Worm (Caenorhabditis elegans) whole organism, young adult: ENCODE measurements around the gene snr-6.
A peak's percentile ranks its signal among the peaks of the same experiment; 100 is the strongest.
"Not testable (repeated sequence)": the region's sequence is repeated elsewhere in the genome, so short reads cannot be mapped to it uniquely, and the experiment has no call there.

Source experiments
- B0336.3 ChIP-seq: fragments of 200-800 bp; sonication (Bioruptor generic); IDR thresholded peaks from 2 replicates; pipeline ENCODE4 v1.3.6; 2022; ENCODE audit warnings: missing genetic modification characterization, missing compliant biosample characterization
- C17E4.6 ChIP-seq: fragments of 200-800 bp; sonication (Bioruptor generic); IDR thresholded peaks from 2 replicates; pipeline ENCODE4 v1.3.6; 2022; ENCODE audit warnings: missing genetic modification reagents, missing genetic modification characterization, missing compliant biosample characterization
- F37B4.10 ChIP-seq: fragments of 200-800 bp; sonication (Bioruptor generic); IDR thresholded peaks from 2 replicates; pipeline ENCODE4 v1.3.6; 2022; ENCODE audit warnings: missing genetic modification characterization, missing compliant biosample characterization
- F57C9.4 ChIP-seq: sonication (generic microtip); optimal IDR thresholded peaks from 2 replicates; lab custom pipeline; 2017; ENCODE audit warnings: mild to moderate bottlenecking, missing genetic modification characterization, missing compliant biosample characterization
- Y67H2A.10 ChIP-seq: fragments of 200-800 bp; sonication (Bioruptor generic); conservative IDR thresholded peaks from 2 replicates; pipeline ENCODE4 v1.3.6; 2022; ENCODE audit warnings: missing genetic modification reagents, missing genetic modification characterization, missing compliant biosample characterization
- aptf-2 ChIP-seq: fragments of 200-800 bp; sonication (Bioruptor generic); conservative IDR thresholded peaks from 2 replicates; pipeline ENCODE4 v1.3.6; 2022; ENCODE audit warnings: missing genetic modification reagents, missing genetic modification characterization, missing compliant biosample characterization
- aptf-3 ChIP-seq: fragments of 200-800 bp; sonication (Bioruptor generic); IDR thresholded peaks from 2 replicates; pipeline ENCODE4 v1.3.6; 2022; ENCODE audit warnings: missing genetic modification characterization, missing compliant biosample characterization
- athp-1 ChIP-seq: sonication (generic microtip); optimal IDR thresholded peaks from 2 replicates; lab custom pipeline; 2017; ENCODE audit warnings: mild to moderate bottlenecking, missing genetic modification characterization, missing compliant biosample characterization
- attf-3 ChIP-seq: fragments of 200-800 bp; sonication (Bioruptor generic); conservative IDR thresholded peaks from 2 replicates; pipeline ENCODE4 v1.3.6; 2022; ENCODE audit warnings: missing genetic modification reagents, missing genetic modification characterization, missing compliant biosample characterization
- cebp-1 ChIP-seq, 2 experiments: fragments of 200-800 bp in 1 of 2; sonication (Bioruptor generic) in 1 of 2; sonication (generic microtip) in 1 of 2; IDR thresholded peaks in 1 of 2; optimal IDR thresholded peaks in 1 of 2; 2 replicates each; pipeline versions ENCODE4 v1.3.6 to Lab custom; 2017 to 2022; ENCODE audit warnings: missing compliant biosample characterization in 2 of 2, missing genetic modification characterization in 2 of 2, mild to moderate bottlenecking in 1 of 2, missing genetic modification reagents in 1 of 2, moderate library complexity in 1 of 2
- ceh-100 ChIP-seq: fragments of 200-800 bp; sonication (Bioruptor generic); IDR thresholded peaks from 2 replicates; pipeline ENCODE4 v1.3.6; 2022; ENCODE audit warnings: missing genetic modification reagents, missing genetic modification characterization, missing compliant biosample characterization
- ceh-27 ChIP-seq: fragments of 200-800 bp; sonication (Bioruptor generic); optimal IDR thresholded peaks from 2 replicates; lab custom pipeline; 2018; ENCODE audit warnings: mild to moderate bottlenecking, missing genetic modification characterization, moderate library complexity, missing compliant biosample characterization
- ceh-91 ChIP-seq: fragments of 200-800 bp; sonication (Bioruptor generic); IDR thresholded peaks from 2 replicates; pipeline ENCODE4 v1.3.6; 2022; ENCODE audit warnings: missing genetic modification reagents, missing genetic modification characterization, missing compliant biosample characterization
- die-1 ChIP-seq: sonication (generic microtip); optimal IDR thresholded peaks from 2 replicates; lab custom pipeline; 2016; ENCODE audit warnings: missing genotype, mild to moderate bottlenecking, missing genetic modification characterization, missing compliant biosample characterization
- efl-1 ChIP-seq: fragments of 150-350 bp; optimal IDR thresholded peaks from 2 replicates; lab custom pipeline; 2014; ENCODE audit warnings: missing biosample characterization, missing genetic modification reagents, missing genetic modification characterization
- hmg-1.2 ChIP-seq: fragments of 200-800 bp; sonication (Bioruptor generic); IDR thresholded peaks from 2 replicates; pipeline ENCODE4 v1.3.6; 2022; ENCODE audit warnings: missing genetic modification reagents, missing genetic modification characterization, missing compliant biosample characterization
- lin-54 ChIP-seq: fragments of 200-800 bp; sonication (Bioruptor generic); optimal IDR thresholded peaks from 2 replicates; lab custom pipeline; 2018; ENCODE audit warnings: mild to moderate bottlenecking, missing genetic modification characterization, missing compliant biosample characterization
- madf-6 ChIP-seq: fragments of 200-800 bp; sonication (Bioruptor generic); IDR thresholded peaks from 2 replicates; pipeline ENCODE4 v1.3.6; 2022; ENCODE audit warnings: missing genetic modification reagents, missing genetic modification characterization, missing compliant biosample characterization
- mel-28 ChIP-seq: sonication (generic microtip); optimal IDR thresholded peaks from 2 replicates; lab custom pipeline; 2016; ENCODE audit warnings: borderline replicate concordance, mild to moderate bottlenecking, missing genetic modification characterization, missing compliant biosample characterization
- mes-4 ChIP-seq: sonication (generic microtip); optimal IDR thresholded peaks from 2 replicates; lab custom pipeline; 2016; ENCODE audit warnings: missing genotype, missing genetic modification characterization, missing compliant biosample characterization
- mxl-1 ChIP-seq: sonication (generic microtip); optimal IDR thresholded peaks from 2 replicates; lab custom pipeline; 2016; ENCODE audit warnings: missing genetic modification characterization, missing compliant biosample characterization
- nfyb-1 ChIP-seq: fragments of 200-800 bp; sonication (Bioruptor generic); IDR thresholded peaks from 2 replicates; pipeline ENCODE4 v1.3.6; 2022; ENCODE audit warnings: missing genetic modification reagents, missing genetic modification characterization, missing compliant biosample characterization
- nhr-27 ChIP-seq: fragments of 200-800 bp; sonication (Bioruptor generic); optimal IDR thresholded peaks from 2 replicates; lab custom pipeline; 2018; ENCODE audit warnings: mild to moderate bottlenecking, missing genetic modification characterization, moderate library complexity, missing compliant biosample characterization
- pbrm-1 ChIP-seq: fragments of 200-800 bp; sonication (Bioruptor generic); IDR thresholded peaks from 2 replicates; pipeline ENCODE4 v1.3.6; 2022; ENCODE audit warnings: missing genetic modification reagents, missing genetic modification characterization, missing compliant biosample characterization
- rcor-1 ChIP-seq: fragments of 200-800 bp; sonication (Bioruptor generic); IDR thresholded peaks from 2 replicates; pipeline ENCODE4 v1.3.6; 2022; ENCODE audit warnings: missing genetic modification reagents, missing genetic modification characterization, missing compliant biosample characterization
- rec-8 ChIP-seq, 2 experiments: sonication (generic microtip); optimal IDR thresholded peaks; 2 replicates each; lab custom pipeline; 2016; ENCODE audit warnings: mild to moderate bottlenecking in 2 of 2, missing genetic modification characterization in 2 of 2, missing genetic modification reagents in 2 of 2, missing genotype in 2 of 2, missing biosample characterization in 1 of 2, missing compliant biosample characterization in 1 of 2, moderate library complexity in 1 of 2
- repo-1 ChIP-seq: sonication (generic microtip); optimal IDR thresholded peaks from 2 replicates; lab custom pipeline; 2017; ENCODE audit warnings: mild to moderate bottlenecking, missing genetic modification characterization, missing compliant biosample characterization
- rpc-1 ChIP-seq, 2 experiments: fragments of 150-350 bp in 1 of 2; sonication (generic microtip) in 1 of 2; optimal IDR thresholded peaks; 2 replicates each; lab custom pipeline; 2014 to 2018; ENCODE audit warnings: missing biosample characterization in 1 of 2, missing genetic modification characterization in 1 of 2, missing genetic modification reagents in 1 of 2, missing genotype in 1 of 2
- tbx-9 ChIP-seq: sonication (generic microtip); optimal IDR thresholded peaks from 2 replicates; lab custom pipeline; 2016; ENCODE audit warnings: borderline replicate concordance, missing genetic modification characterization, inconsistent platforms, missing compliant biosample characterization
- xnd-1 ChIP-seq: sonication (generic microtip); optimal IDR thresholded peaks from 2 replicates; lab custom pipeline; 2016; ENCODE audit warnings: missing genotype, missing genetic modification reagents, missing genetic modification characterization, missing compliant biosample characterization
- ztf-28 ChIP-seq: fragments of 200-800 bp; sonication (Bioruptor generic); IDR thresholded peaks from 2 replicates; pipeline ENCODE4 v1.3.6; 2022; ENCODE audit warnings: missing genetic modification reagents, missing genetic modification characterization, missing compliant biosample characterization
- ztf-6 ChIP-seq: fragments of 200-800 bp; sonication (Bioruptor generic); IDR thresholded peaks from 2 replicates; pipeline ENCODE4 v1.3.6; 2022; ENCODE audit warnings: missing genetic modification reagents, missing genetic modification characterization, missing compliant biosample characterization

snr-6 gene

DNA sequence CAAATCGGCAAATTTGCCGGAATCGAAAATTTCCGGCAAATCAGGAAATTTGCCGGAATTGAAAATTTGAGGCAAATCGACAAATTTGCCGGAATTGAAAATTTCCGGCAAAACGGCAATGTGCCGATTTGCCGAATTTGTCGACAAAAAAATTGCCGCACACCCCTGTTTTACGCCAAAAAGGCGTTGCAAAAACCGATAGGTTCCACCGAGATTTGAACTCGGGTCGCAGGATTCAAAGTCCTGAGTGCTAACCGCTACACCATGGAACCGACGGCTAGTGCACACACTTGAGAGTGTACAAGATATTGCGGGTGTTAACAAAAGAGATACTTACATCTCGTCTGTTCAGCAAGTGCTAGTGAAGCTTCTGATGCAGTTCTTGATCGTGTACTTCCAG lies 29.7 kb downstream of the snr-6 start (continued):
- 0 out of 2 replicates have a peak, but pooled peaks have one; percentile 9 for TF ChIP-seq attf-3 (GFP tag; lab: Robert Waterston, UW)
- TF ChIP-seq mel-28 = no peak
- 0 out of 2 replicates have a peak, but pooled peaks have one; percentile 25 for TF ChIP-seq C17E4.6 (GFP tag; lab: Robert Waterston, UW)
- TF ChIP-seq rec-8 (tag; optimal IDR thresholded peaks at IDR 0.05; lab: Kevin White, UChicago) = peak in 1 of 2 experiments; percentile 27
- TF ChIP-seq aptf-3 (GFP tag; lab: Robert Waterston, UW) = 0 out of 2 replicates have a peak, but pooled peaks have one; percentile 57
- peak; percentile 67 for TF ChIP-seq rpc-1 (optimal IDR thresholded peaks at IDR 0.05; lab: Kevin White, UChicago)
- peak; percentile 79 for TF ChIP-seq rpc-1 (tag; optimal IDR thresholded peaks at IDR 0.05; lab: Kevin White, UChicago)
- TF ChIP-seq lin-54 = peak; percentile 23
- no peak for TF ChIP-seq F57C9.4 (tag; lab: Kevin White, UChicago)
- peak; percentile 48 for TF ChIP-seq hmg-1.2
- TF ChIP-seq efl-1 (GFP tag; lab: Kevin White, UChicago) = no peak
- no peak for TF ChIP-seq Y67H2A.10 (GFP tag; lab: Robert Waterston, UW)
- no peak for TF ChIP-seq nhr-27 (tag; lab: Kevin White, UChicago)
- no peak for TF ChIP-seq ceh-27
- peak; percentile 11 for TF ChIP-seq repo-1 (tag; lab: Kevin White, UChicago)

DNA sequence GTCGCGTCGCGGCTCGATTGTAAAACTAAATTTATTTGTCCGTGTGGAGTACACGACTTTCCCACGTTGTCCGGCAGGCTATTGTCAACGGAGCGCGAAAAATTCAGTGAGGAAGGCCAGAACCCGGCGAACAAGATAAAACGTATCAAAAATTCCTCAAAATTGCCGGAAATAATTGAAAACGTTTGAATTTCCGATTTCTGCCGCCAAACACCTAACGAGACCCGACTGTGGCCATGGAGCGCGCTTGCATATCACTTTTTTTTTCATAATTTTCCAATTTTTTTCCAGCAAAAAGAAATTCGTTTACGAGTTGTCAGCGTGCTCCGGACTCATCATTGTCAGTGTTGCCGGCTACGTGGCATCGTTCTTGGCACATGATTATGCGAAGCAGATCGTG lies 31.0 kb downstream of the snr-6 start:
- 0 out of 2 replicates have a peak, but pooled peaks have one; percentile 46 for TF ChIP-seq ztf-28 (GFP tag; lab: Robert Waterston, UW)
- TF ChIP-seq madf-6 (GFP tag; lab: Robert Waterston, UW) = 0 out of 2 replicates have a peak, but pooled peaks have one; percentile 9
- TF ChIP-seq ceh-91 = no peak
- 0 out of 2 replicates have a peak, but pooled peaks have one; percentile 14 for TF ChIP-seq B0336.3
- 0 out of 2 replicates have a peak, but pooled peaks have one; percentile 34 for TF ChIP-seq nfyb-1

DNA sequence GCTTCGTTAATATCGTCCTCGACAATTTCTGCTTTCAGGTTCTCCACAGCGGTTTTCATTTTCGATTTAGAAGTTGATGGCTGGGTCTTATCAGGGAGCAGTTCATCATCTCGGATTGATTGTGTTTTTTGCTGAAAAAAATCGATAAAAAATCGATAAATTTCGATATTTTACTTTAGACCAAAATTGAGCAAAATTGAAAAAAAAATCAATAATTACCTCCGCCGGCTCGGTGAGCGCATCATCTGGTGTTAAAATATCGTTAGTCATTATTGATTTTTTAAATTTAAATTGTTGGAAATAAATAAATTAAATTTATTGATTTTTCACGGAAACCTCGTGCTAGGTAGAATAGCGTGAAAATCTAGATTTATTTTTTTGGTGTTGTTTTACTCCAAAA lies 34.3 kb downstream of the snr-6 start, which contains the start of gene Y49E10.10:
TSS of gene Y49E10.10 (plus strand) at position 381 of the 400 bp plus-strand sequence.
- no peak for TF ChIP-seq F37B4.10 (GFP tag; lab: Robert Waterston, UW)

DNA sequence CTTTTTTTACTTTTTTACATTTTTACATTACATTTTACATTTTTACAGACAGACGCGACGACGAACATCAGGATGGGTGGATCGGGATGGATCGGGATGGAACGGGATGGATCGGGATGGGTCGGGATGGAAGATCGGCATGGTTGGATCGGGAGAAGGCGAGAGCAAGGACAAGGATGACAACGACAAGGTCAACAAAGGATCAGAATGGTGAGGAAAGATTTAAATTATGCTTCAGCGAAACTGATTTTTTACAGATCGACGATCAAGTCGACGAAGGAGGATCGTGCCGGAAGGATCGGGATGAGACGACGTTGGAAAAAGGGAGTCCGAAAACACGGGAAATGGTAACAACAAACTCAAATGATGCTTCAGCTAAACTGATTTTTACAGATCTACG lies 41.3 kb downstream of the snr-6 start:
- TF ChIP-seq ztf-6 (GFP tag; lab: Robert Waterston, UW) (no peak), ceh-100 (GFP tag; lab: Robert Waterston, UW) (no peak), ceh-91 (no peak), mxl-1 (no peak), tbx-9 (tag; lab: Kevin White, UChicago) (no peak), rcor-1 (GFP tag; lab: Robert Waterston, UW) (no peak), mes-4 (no peak), die-1 (tag; lab: Kevin White, UChicago) (no peak), pbrm-1 (GFP tag; lab: Robert Waterston, UW) (no peak), cebp-1 (GFP tag; IDR thresholded peaks at IDR 0.05; lab: Robert Waterston, UW) (no peak), cebp-1 (tag; optimal IDR thresholded peaks at IDR 0.05; lab: Kevin White, UChicago) (no peak)

DNA sequence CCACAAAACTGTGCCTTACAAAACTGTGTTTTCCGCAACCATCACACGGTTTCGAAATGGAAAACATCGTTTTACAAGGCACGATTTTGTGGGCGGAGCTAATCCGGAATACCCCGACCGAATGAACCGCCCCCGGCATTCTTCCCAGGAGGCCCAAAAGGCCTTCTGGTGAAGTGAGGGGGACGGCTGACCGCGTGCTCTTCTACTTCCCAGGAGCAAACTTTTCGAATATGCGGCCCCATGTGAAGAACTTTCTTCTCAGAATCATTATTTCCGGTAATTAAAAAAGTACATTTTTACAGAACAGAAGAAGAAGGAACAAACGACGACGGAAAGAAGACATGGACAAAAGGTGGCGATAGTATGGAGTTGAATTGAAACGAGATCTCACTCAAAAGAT lies 42.1 kb downstream of the snr-6 start:
- peak; percentile 95 for TF ChIP-seq aptf-2 (GFP tag; lab: Robert Waterston, UW)

DNA sequence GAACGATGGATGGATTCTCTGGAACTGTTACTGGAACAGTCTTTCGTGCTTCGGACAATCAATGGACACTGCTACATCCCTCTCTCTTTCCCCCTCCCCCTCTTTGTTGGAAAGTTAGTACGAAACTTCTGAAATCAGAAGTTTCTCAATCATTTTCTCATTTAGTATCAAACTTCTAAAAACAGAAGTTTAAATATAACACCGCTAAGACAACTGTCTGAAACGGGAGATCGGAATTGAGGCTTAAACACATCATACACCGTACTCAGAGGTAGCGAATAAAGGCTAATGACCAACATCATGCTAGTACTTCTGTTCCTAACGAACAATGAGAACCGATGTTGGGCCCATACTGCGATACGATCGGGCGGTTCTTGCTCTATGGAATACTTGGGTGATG lies 42.8 kb downstream of the snr-6 start, which contains the start of gene Y49E10.30:
TSS of gene Y49E10.30 (plus strand) at position 301 of the 400 bp plus-strand sequence.
- TF ChIP-seq xnd-1; athp-1 (tag; lab: Kevin White, UChicago); nfyb-1: not testable (repeated sequence)
- TF ChIP-seq, all 124 proteins: peak for 0; not testable (repeated sequence) for 124
